Worm (Caenorhabditis elegans) whole organism, L4/young adult: ENCODE measurements around the gene trmt-10C.2.

Source experiments
- W03F9.2 ChIP-seq: fragments of 150-350 bp; optimal IDR thresholded peaks from 2 replicates; lab custom pipeline; 2014; ENCODE audit warnings: missing biosample characterization, missing genetic modification characterization
- dao-5 ChIP-seq: sonication (generic microtip); optimal IDR thresholded peaks from 2 replicates; lab custom pipeline; 2016; ENCODE audit warnings: missing genotype, missing genetic modification characterization, moderate library complexity, missing compliant biosample characterization
- him-1 ChIP-seq: sonication (generic microtip); optimal IDR thresholded peaks from 2 replicates; lab custom pipeline; 2016; ENCODE audit warnings: missing genotype, missing genetic modification reagents, missing genetic modification characterization, missing compliant biosample characterization

- TF ChIP-seq W03F9.2 (tag; lab: Kevin White, UChicago) (no peak), dao-5 (tag; lab: Kevin White, UChicago) (no peak), him-1 (tag; lab: Kevin White, UChicago) (no peak)
Measured at ce11 chrIII:6315515-6315914, 30.6 kb upstream of the trmt-10C.2 start.
